Worm (Caenorhabditis elegans) whole organism, young adult: ENCODE results near the gene lact-2.
A peak's percentile ranks its signal among the peaks of the same experiment; 100 is the strongest.

Source experiments
- B0336.3 ChIP-seq: fragments of 200-800 bp; sonication (Bioruptor generic); IDR thresholded peaks from 2 replicates; pipeline ENCODE4 v1.3.6; 2022; ENCODE audit warnings: missing genetic modification characterization, missing compliant biosample characterization
- D2030.7 ChIP-seq: fragments of 200-800 bp; sonication (Bioruptor generic); IDR thresholded peaks from 2 replicates; pipeline ENCODE4 v1.3.6; 2022; ENCODE audit warnings: missing genetic modification reagents, missing genetic modification characterization, missing compliant biosample characterization
- F10E7.11 ChIP-seq: sonication (generic microtip); optimal IDR thresholded peaks from 2 replicates; lab custom pipeline; 2017; ENCODE audit warnings: mild to moderate bottlenecking, missing genetic modification characterization, moderate library complexity, missing compliant biosample characterization
- F52B5.7 ChIP-seq: sonication (generic microtip); optimal IDR thresholded peaks from 2 replicates; lab custom pipeline; 2016; ENCODE audit warnings: mild to moderate bottlenecking, missing genetic modification characterization, missing compliant biosample characterization
- Y53F4B.3 ChIP-seq: fragments of 200-800 bp; sonication (Bioruptor generic); IDR thresholded peaks from 2 replicates; pipeline ENCODE4 v1.3.6; 2022; ENCODE audit warnings: missing genetic modification reagents, missing genetic modification characterization, missing compliant biosample characterization
- akir-1 ChIP-seq: fragments of 200-800 bp; sonication (Bioruptor generic); optimal IDR thresholded peaks from 2 replicates; lab custom pipeline; 2018; ENCODE audit warnings: mild to moderate bottlenecking, missing genetic modification characterization, moderate library complexity, missing compliant biosample characterization
- ama-1 ChIP-seq, 3 experiments: fragments of 150-350 bp in 1 of 3; sonication (generic microtip) in 2 of 3; optimal IDR thresholded peaks; 2 replicates each; lab custom pipeline; 2014 to 2018; ENCODE audit warnings: missing biosample characterization in 2 of 3, missing genetic modification characterization in 2 of 3, missing genetic modification reagents in 2 of 3
- aptf-3 ChIP-seq: fragments of 200-800 bp; sonication (Bioruptor generic); IDR thresholded peaks from 2 replicates; pipeline ENCODE4 v1.3.6; 2022; ENCODE audit warnings: missing genetic modification characterization, missing compliant biosample characterization
- attf-5 ChIP-seq: fragments of 200-800 bp; sonication (Bioruptor generic); optimal IDR thresholded peaks from 2 replicates; lab custom pipeline; 2018; ENCODE audit warnings: mild to moderate bottlenecking, missing genetic modification characterization, missing compliant biosample characterization
- ceh-40 ChIP-seq: fragments of 200-800 bp; sonication (Bioruptor generic); IDR thresholded peaks from 2 replicates; pipeline ENCODE4 v1.3.6; 2022; ENCODE audit warnings: missing genetic modification characterization, missing compliant biosample characterization
- ceh-58 ChIP-seq: fragments of 200-800 bp; sonication (Bioruptor generic); IDR thresholded peaks from 2 replicates; pipeline ENCODE4 v1.3.6; 2022; ENCODE audit warnings: missing genetic modification characterization, missing compliant biosample characterization
- ceh-79 ChIP-seq: sonication (generic microtip); optimal IDR thresholded peaks from 2 replicates; lab custom pipeline; 2017; ENCODE audit warnings: mild to moderate bottlenecking, missing genetic modification characterization, missing compliant biosample characterization
- die-1 ChIP-seq: sonication (generic microtip); optimal IDR thresholded peaks from 2 replicates; lab custom pipeline; 2016; ENCODE audit warnings: missing genotype, mild to moderate bottlenecking, missing genetic modification characterization, missing compliant biosample characterization
- dpff-1 ChIP-seq: sonication (generic microtip); optimal IDR thresholded peaks from 2 replicates; lab custom pipeline; 2017; ENCODE audit warnings: mild to moderate bottlenecking, missing genetic modification characterization, missing compliant biosample characterization
- efl-1 ChIP-seq: fragments of 150-350 bp; optimal IDR thresholded peaks from 2 replicates; lab custom pipeline; 2014; ENCODE audit warnings: missing biosample characterization, missing genetic modification reagents, missing genetic modification characterization
- egl-44 ChIP-seq: fragments of 200-800 bp; sonication (Bioruptor generic); IDR thresholded peaks from 2 replicates; pipeline ENCODE4 v1.3.6; 2022; ENCODE audit warnings: missing genetic modification reagents, missing genetic modification characterization, missing compliant biosample characterization
- hlh-26 ChIP-seq: fragments of 200-800 bp; sonication (Bioruptor generic); conservative IDR thresholded peaks from 2 replicates; pipeline ENCODE4 v1.3.6; 2022; ENCODE audit warnings: missing genetic modification reagents, missing genetic modification characterization, missing compliant biosample characterization
- hmg-1.2 ChIP-seq: fragments of 200-800 bp; sonication (Bioruptor generic); IDR thresholded peaks from 2 replicates; pipeline ENCODE4 v1.3.6; 2022; ENCODE audit warnings: missing genetic modification reagents, missing genetic modification characterization, missing compliant biosample characterization
- hsf-1 ChIP-seq: fragments of 200-800 bp; sonication (Bioruptor generic); IDR thresholded peaks from 2 replicates; pipeline ENCODE4 v1.3.6; 2022; ENCODE audit warnings: missing genetic modification reagents, missing genetic modification characterization, missing compliant biosample characterization
- lag-1 ChIP-seq: fragments of 200-800 bp; sonication (Bioruptor generic); IDR thresholded peaks from 2 replicates; pipeline ENCODE4 v1.3.6; 2022; ENCODE audit warnings: missing genetic modification reagents, missing genetic modification characterization, missing compliant biosample characterization
- let-607 ChIP-seq, 2 experiments: fragments of 200-800 bp in 1 of 2; sonication (Bioruptor generic) in 1 of 2; sonication (generic microtip) in 1 of 2; optimal IDR thresholded peaks; 2 replicates each; lab custom pipeline; 2016 to 2018; ENCODE audit warnings: mild to moderate bottlenecking in 2 of 2, missing compliant biosample characterization in 2 of 2, missing genetic modification characterization in 2 of 2, moderate library complexity in 2 of 2, missing genotype in 1 of 2
- lir-1 ChIP-seq: fragments of 200-800 bp; sonication (Bioruptor generic); conservative IDR thresholded peaks from 2 replicates; pipeline ENCODE4 v1.3.6; 2022; ENCODE audit warnings: missing genetic modification reagents, missing genetic modification characterization, missing compliant biosample characterization
- lsl-1 ChIP-seq: fragments of 200-800 bp; sonication (Bioruptor generic); optimal IDR thresholded peaks from 2 replicates; lab custom pipeline; 2018; ENCODE audit warnings: mild to moderate bottlenecking, missing genetic modification characterization, moderate library complexity, missing compliant biosample characterization
- madf-6 ChIP-seq: fragments of 200-800 bp; sonication (Bioruptor generic); IDR thresholded peaks from 2 replicates; pipeline ENCODE4 v1.3.6; 2022; ENCODE audit warnings: missing genetic modification reagents, missing genetic modification characterization, missing compliant biosample characterization
- rcor-1 ChIP-seq: fragments of 200-800 bp; sonication (Bioruptor generic); IDR thresholded peaks from 2 replicates; pipeline ENCODE4 v1.3.6; 2022; ENCODE audit warnings: missing genetic modification reagents, missing genetic modification characterization, missing compliant biosample characterization
- sea-2 ChIP-seq: fragments of 200-800 bp; sonication (Bioruptor generic); IDR thresholded peaks from 2 replicates; pipeline ENCODE4 v1.3.6; 2022; ENCODE audit warnings: missing genetic modification characterization, missing compliant biosample characterization
- snpc-1.1 ChIP-seq: sonication (generic microtip); optimal IDR thresholded peaks from 2 replicates; lab custom pipeline; 2017; ENCODE audit warnings: missing genetic modification characterization, mild to moderate bottlenecking, missing compliant biosample characterization, antibody characterized with exemption, moderate library complexity, missing genotype, missing genetic modification reagents; ENCODE audit not compliant: insufficient read depth
- snpc-3.4 ChIP-seq: sonication (generic microtip); optimal IDR thresholded peaks from 2 replicates; lab custom pipeline; 2017; ENCODE audit warnings: missing genetic modification characterization, mild to moderate bottlenecking, missing compliant biosample characterization, antibody characterized with exemption, moderate library complexity, missing genotype, missing genetic modification reagents
- somi-1 ChIP-seq: fragments of 200-800 bp; sonication (Bioruptor generic); optimal IDR thresholded peaks from 2 replicates; lab custom pipeline; 2018; ENCODE audit warnings: mild to moderate bottlenecking, missing genetic modification characterization, missing compliant biosample characterization
- sptf-2 ChIP-seq: fragments of 200-800 bp; sonication (Bioruptor generic); optimal IDR thresholded peaks from 2 replicates; lab custom pipeline; 2018; ENCODE audit warnings: mild to moderate bottlenecking, missing genetic modification characterization, missing compliant biosample characterization
- tlf-1 ChIP-seq: fragments of 200-800 bp; sonication (Bioruptor generic); optimal IDR thresholded peaks from 2 replicates; lab custom pipeline; 2018; ENCODE audit warnings: mild to moderate bottlenecking, missing genetic modification characterization, missing compliant biosample characterization
- xnd-1 ChIP-seq: sonication (generic microtip); optimal IDR thresholded peaks from 2 replicates; lab custom pipeline; 2016; ENCODE audit warnings: missing genotype, missing genetic modification reagents, missing genetic modification characterization, missing compliant biosample characterization
- ztf-22 ChIP-seq: fragments of 200-800 bp; sonication (Bioruptor generic); optimal IDR thresholded peaks from 2 replicates; lab custom pipeline; 2018; ENCODE audit warnings: mild to moderate bottlenecking, missing genetic modification characterization, moderate library complexity, missing compliant biosample characterization
- ztf-26 ChIP-seq: sonication (generic microtip); optimal IDR thresholded peaks from 2 replicates; lab custom pipeline; 2017; ENCODE audit warnings: missing genetic modification characterization, missing compliant biosample characterization

The lact-2 gene

ce11 chrII:10099804-10100360, 5.2 kb downstream of the lact-2 start, which contains the start of the genes pas-7 and puf-12 (continued):
- TF ChIP-seq attf-5, result no peak
- TF ChIP-seq Y53F4B.3 (GFP tag; lab: Robert Waterston, UW), result no peak
- peak; percentile 19; the same call in 1 of the 2 replicates for TF ChIP-seq madf-6 (GFP tag; lab: Robert Waterston, UW)
- TF ChIP-seq snpc-1.1 (tag; lab: Kevin White, UChicago), result peak; percentile 9
- peak; percentile 78; the same call in 1 of the 2 replicates for TF ChIP-seq hmg-1.2 (GFP tag; lab: Robert Waterston, UW)
- no peak for TF ChIP-seq ama-1 (optimal IDR thresholded peaks at IDR 0.05; lab: Kevin White, UChicago)
- TF ChIP-seq ama-1 (GFP tag; optimal IDR thresholded peaks at IDR 0.05; lab: Kevin White, UChicago), result no peak
- TF ChIP-seq lsl-1, result peak; percentile 14
- TF ChIP-seq xnd-1 (tag; lab: Kevin White, UChicago), result no peak
- TF ChIP-seq ceh-79 (tag; lab: Kevin White, UChicago), result no peak
- TF ChIP-seq ztf-26 (tag; lab: Kevin White, UChicago), result no peak
- no peak for TF ChIP-seq somi-1 (GFP tag; lab: Kevin White, UChicago)
- TF ChIP-seq let-607 (tag; optimal IDR thresholded peaks at IDR 0.05; lab: Kevin White, UChicago), result no peak
- no peak for TF ChIP-seq ztf-22 (GFP tag; lab: Kevin White, UChicago)
- no peak for TF ChIP-seq akir-1 (GFP tag; lab: Kevin White, UChicago)
- no peak for TF ChIP-seq hsf-1
- peak; percentile 1 for TF ChIP-seq efl-1 (GFP tag; lab: Kevin White, UChicago)

DNA sequence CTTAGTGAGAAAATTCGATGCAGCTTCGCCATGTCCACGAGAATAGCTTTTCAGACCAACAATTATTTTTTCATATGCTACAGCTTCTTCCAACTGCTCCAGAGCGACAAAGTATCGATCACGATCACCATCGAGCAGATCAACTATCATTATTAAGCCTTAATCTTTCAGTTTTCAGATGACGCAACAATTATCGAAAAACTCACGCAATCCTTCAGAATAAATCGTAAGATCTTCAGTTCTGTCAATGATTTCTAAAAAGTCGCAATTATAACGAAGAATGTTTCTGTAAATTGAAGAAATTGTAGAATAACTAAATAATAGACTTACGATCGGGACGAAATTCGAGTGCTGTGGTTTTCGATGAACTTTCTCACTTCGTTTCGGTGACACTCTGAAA, 8.5 kb downstream of the lact-2 start:
- TF ChIP-seq lag-1 (GFP tag; lab: Robert Waterston, UW) (no peak), ama-1 (optimal IDR thresholded peaks at IDR 0.05; lab: Kevin White, UChicago) (no peak), ama-1 (GFP tag; optimal IDR thresholded peaks at IDR 0.05; lab: Kevin White, UChicago) (no peak), ceh-79 (tag; lab: Kevin White, UChicago) (no peak), sptf-2 (no peak), lir-1 (GFP tag; lab: Robert Waterston, UW) (no peak), F10E7.11 (tag; lab: Kevin White, UChicago) (no peak), D2030.7 (no peak), rcor-1 (GFP tag; lab: Robert Waterston, UW) (no peak), die-1 (tag; lab: Kevin White, UChicago) (no peak), egl-44 (GFP tag; lab: Robert Waterston, UW) (no peak), tlf-1 (GFP tag; lab: Kevin White, UChicago) (no peak), B0336.3 (GFP tag; lab: Robert Waterston, UW) (no peak), ceh-58 (GFP tag; lab: Robert Waterston, UW) (no peak), ztf-22 (GFP tag; lab: Kevin White, UChicago) (no peak), aptf-3 (GFP tag; lab: Robert Waterston, UW) (no peak)

ce11 chrII:10105604-10106003, 10.9 kb downstream of the lact-2 start, which contains the start of gene ZK945.4:
ZK945.4 (minus strand) TSS chrII:10105704.
- TF ChIP-seq ceh-40 (GFP tag; lab: Robert Waterston, UW), result no peak
- no peak for TF ChIP-seq somi-1 (GFP tag; lab: Kevin White, UChicago)
- TF ChIP-seq F52B5.7, result no peak
- no peak for TF ChIP-seq snpc-3.4 (tag; lab: Kevin White, UChicago)
- TF ChIP-seq sea-2 (GFP tag; lab: Robert Waterston, UW), result no peak
- TF ChIP-seq dpff-1 (tag; lab: Kevin White, UChicago), result no peak
- TF ChIP-seq hlh-26 (GFP tag; lab: Robert Waterston, UW), result no peak
- TF ChIP-seq, all 124 proteins: peak for 0
